Fruit fly (Drosophila melanogaster): ENCODE results near the gene CG3862.
A peak's percentile ranks its signal among the peaks of the same experiment; 100 is the strongest.

The CG3862 gene

DNA sequence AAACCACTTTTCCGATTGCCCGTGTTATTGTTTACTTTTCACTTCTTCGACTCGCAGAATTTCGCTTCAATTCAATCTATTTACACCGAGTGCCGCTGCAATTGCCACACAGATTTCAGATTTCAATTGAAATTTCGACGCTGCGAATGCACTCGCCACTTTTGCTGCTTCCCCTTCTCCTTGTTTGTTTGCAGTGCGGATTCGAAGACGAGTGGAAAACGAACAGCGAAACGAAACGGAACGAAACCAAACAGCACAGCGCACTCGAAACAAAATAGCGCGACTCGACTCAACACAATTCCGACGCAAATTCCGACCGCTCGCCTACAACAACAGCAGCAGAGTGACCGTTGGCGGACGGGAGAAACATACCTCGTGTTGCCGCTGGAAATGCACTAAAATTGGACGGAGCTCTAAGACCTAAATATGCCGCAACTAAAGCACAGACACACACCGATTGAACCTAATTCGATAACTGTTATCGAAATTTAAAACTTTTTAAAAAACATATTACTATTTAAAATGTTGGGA lies 25.1 kb upstream of the CG3862 start, which contains the start of gene drongo:
Gene drongo, minus strand, starts transcription at position 345 of the 531 bp plus-strand sequence.
- TF ChIP-seq CG10348 (GFP tag; IDR thresholded peaks at IDR 0.05) (no peak), CG13204 (GFP tag; optimal IDR thresholded peaks at IDR 0.05) (peak; percentile 48), CG9948 (tag; optimal IDR thresholded peaks at IDR 0.05) (no peak), EcR (GFP tag; optimal IDR thresholded peaks at IDR 0.05) (peak; percentile 53), CG4496 (GFP tag; IDR thresholded peaks at IDR 0.05) (peak; percentile 74), CG17806 (tag; optimal IDR thresholded peaks at IDR 0.05) (no peak), fd96Ca (GFP tag; IDR thresholded peaks at IDR 0.05) (no peak; the same call in 2 of the 3 replicates), Pif1A (GFP tag; optimal IDR thresholded peaks at IDR 0.05) (no peak), gl (tag; optimal IDR thresholded peaks at IDR 0.05) (peak; percentile 13), CG8301 (tag; optimal IDR thresholded peaks at IDR 0.05) (no peak), Ets98B (GFP tag; IDR thresholded peaks at IDR 0.05) (peak; percentile 64; the same call in 1 of the 2 replicates), Pif1B (GFP tag; optimal IDR thresholded peaks at IDR 0.05) (no peak), CG15710 (tag; optimal IDR thresholded peaks at IDR 0.05) (peak; percentile 7), D1 (tag; optimal IDR thresholded peaks at IDR 0.05) (no peak), Snoo (tag; optimal IDR thresholded peaks at IDR 0.05) (peak; percentile 14), CG8159 (tag; optimal IDR thresholded peaks at IDR 0.05) (peak; percentile 7), CG12605 (GFP tag; IDR thresholded peaks at IDR 0.05) (peak; percentile 77), rn (GFP tag; IDR thresholded peaks at IDR 0.05) (no peak), CG32121 (GFP tag; IDR thresholded peaks at IDR 0.05) (peak; percentile 16; the same call in 1 of the 2 replicates), CG34367 (tag; optimal IDR thresholded peaks at IDR 0.05) (no peak), CG14655 (GFP tag; optimal IDR thresholded peaks at IDR 0.05) (no peak)

DNA sequence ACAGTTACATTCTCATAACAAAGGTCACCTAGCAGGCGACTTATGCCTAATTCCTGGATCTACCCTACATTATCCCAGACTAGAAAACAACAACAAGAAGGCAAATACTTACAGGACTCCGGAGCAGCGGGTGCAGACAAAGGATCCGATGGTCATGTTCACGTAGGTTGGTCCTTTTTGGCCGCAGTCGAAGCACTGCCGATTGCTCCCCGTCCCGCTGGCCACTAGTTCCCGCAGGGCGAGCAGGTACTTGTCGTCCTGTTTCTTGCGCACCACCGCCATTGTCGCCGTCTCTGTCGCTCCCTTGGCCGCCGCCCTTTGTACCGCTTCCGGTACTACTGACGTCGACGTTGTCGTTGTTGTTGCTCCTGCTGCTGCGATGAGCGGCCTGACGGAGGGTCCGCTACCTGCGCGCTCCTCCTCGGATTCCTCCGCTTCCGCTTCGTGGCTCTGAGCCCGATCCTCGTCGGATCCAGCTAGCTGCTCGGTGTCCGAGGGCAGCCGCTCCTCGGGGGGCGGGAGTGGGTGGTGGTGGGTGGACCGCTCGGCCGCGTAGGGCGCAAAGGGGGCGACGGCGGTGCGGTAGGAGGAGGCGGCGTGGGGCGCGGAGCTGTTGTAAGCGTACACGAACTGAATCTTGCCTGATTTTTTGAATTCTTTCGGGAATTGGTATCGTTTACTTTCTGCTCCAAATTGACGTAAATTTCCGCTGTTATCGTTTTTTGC lies 24.3 kb upstream of the CG3862 start:
- TF ChIP-seq Pif1B (GFP tag; optimal IDR thresholded peaks at IDR 0.05) (no peak), CG13204 (GFP tag; optimal IDR thresholded peaks at IDR 0.05) (peak; percentile 68)

DNA sequence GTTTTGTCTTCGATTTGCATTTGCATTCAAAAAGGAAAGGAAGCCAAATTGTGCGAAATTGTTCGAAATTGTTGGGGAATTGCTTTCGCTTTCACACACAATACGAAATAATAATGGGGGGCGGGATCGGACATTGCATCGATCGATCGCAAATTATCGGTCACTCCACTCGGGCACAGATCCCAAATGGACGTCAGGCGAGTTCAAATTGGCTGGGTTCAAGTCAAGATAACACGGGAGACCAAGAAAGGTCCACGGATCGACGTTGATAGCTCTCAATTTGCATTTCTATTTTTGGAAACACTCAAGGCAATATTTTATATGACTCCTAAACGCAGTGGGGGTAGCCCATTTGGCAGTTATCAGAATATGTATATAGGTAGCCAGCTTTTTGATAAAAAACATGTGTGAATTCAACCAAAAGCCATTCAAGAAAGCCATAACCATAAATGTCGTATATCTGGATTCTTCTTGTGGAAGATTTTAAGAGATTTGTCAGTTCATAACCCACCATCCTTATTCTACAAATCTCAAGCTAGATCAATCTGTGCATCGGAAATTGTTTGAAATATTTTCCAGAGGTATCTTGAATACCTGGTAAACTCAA lies 23.6 kb upstream of the CG3862 start:
- TF ChIP-seq EcR (GFP tag; optimal IDR thresholded peaks at IDR 0.05) (peak; percentile 43), CG9948 (tag; optimal IDR thresholded peaks at IDR 0.05) (no peak)

DNA sequence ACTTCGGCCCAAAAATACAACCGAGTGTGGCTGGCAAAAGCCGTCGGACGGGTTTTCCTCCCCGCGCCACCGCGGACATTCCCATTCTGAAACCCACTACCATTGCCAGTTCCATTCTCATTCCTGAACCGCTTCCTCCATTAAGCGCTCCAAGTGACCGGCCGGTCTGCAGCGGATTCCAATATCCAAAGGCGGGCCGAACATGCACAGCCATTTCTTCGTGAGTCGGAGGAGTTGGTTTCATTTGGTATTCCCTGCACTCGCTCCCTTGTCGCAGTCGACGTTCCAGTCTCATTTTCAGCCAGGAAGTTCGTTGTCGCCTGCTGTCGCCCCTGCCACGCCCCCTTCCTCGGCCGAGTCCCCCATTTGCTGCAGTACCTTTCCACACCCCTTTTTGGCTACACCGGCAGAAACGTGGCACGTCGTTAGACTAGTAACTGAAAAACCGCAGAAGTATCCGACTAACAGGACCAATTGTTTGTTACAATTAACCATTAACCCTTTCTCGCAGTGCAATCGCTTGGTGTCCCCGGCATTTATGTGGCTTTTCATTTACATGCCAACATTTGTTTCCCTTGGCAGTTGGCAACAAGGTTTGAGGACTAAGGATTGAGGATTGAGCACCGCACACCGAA lies 22.4 kb upstream of the CG3862 start:
- TF ChIP-seq CG14655 (GFP tag; optimal IDR thresholded peaks at IDR 0.05) (peak; percentile 78), CG34367 (tag; optimal IDR thresholded peaks at IDR 0.05) (peak; percentile 54), Pif1A (GFP tag; optimal IDR thresholded peaks at IDR 0.05) (peak; percentile 79), CG9948 (tag; optimal IDR thresholded peaks at IDR 0.05) (peak; percentile 63), CG8159 (tag; optimal IDR thresholded peaks at IDR 0.05) (peak; percentile 72), CG8301 (tag; optimal IDR thresholded peaks at IDR 0.05) (peak; percentile 55), CG10348 (GFP tag; IDR thresholded peaks at IDR 0.05) (no peak), CG17806 (tag; optimal IDR thresholded peaks at IDR 0.05) (peak; percentile 71), Snoo (tag; optimal IDR thresholded peaks at IDR 0.05) (peak; percentile 80), D1 (tag; optimal IDR thresholded peaks at IDR 0.05) (no peak), Ets98B (GFP tag; IDR thresholded peaks at IDR 0.05) (peak; percentile 51), CG15710 (tag; optimal IDR thresholded peaks at IDR 0.05) (peak; percentile 61), CG12605 (GFP tag; IDR thresholded peaks at IDR 0.05) (peak; percentile 42), fd96Ca (GFP tag; IDR thresholded peaks at IDR 0.05) (peak; percentile 46; the same call in 1 of the 3 replicates), CG32121 (GFP tag; IDR thresholded peaks at IDR 0.05) (no peak; the same call in 1 of the 2 replicates), gl (tag; optimal IDR thresholded peaks at IDR 0.05) (peak; percentile 78), Pif1B (GFP tag; optimal IDR thresholded peaks at IDR 0.05) (peak; percentile 75), CG4496 (GFP tag; IDR thresholded peaks at IDR 0.05) (peak; percentile 77), EcR (GFP tag; optimal IDR thresholded peaks at IDR 0.05) (peak; percentile 80), CG13204 (GFP tag; optimal IDR thresholded peaks at IDR 0.05) (peak; percentile 90), rn (GFP tag; IDR thresholded peaks at IDR 0.05) (0 out of 2 replicates have a peak, but pooled peaks have one; percentile 27)

DNA sequence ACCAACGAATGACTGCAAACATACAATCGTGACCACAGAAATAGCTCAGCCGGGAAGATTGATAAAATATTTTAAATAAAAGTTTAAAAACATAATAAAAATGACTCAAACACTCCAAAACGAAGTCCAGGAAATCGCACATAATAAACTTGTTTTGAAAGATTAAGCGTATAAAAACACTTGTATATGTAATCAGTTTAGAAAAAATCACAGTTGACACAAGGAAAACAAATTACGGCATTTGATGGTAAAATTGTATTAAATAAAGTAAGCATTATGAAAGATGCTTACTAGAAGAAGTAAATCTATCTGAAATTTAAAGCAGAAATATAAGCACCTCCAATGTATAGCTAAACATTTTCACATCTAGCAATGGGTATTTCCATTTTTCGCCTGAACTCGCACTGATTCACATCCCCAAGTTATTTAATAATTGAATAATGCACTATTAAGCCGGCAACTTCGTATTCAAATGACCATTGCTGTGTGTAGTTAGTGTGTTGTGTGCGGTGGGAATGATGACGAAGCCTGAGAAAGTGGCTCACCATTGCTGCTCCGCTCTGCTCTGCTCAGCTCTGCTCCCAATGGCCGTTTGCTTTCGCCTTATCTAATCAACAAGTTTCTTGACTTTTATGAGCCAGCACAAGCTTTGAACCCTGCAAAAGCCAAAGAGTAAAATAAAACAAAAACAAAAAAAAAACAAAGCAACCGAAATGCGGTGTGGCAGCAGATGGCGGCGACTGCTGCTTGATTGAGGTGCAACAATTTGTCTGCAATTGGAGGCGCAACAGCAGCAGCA lies 21.7 kb upstream of the CG3862 start:
- TF ChIP-seq Pif1B (GFP tag; optimal IDR thresholded peaks at IDR 0.05) (peak; percentile 40), CG8159 (tag; optimal IDR thresholded peaks at IDR 0.05) (peak; percentile 49), CG15710 (tag; optimal IDR thresholded peaks at IDR 0.05) (peak; percentile 45), Ets98B (GFP tag; IDR thresholded peaks at IDR 0.05) (no peak; the same call in 1 of the 2 replicates), CG9948 (tag; optimal IDR thresholded peaks at IDR 0.05) (peak; percentile 42), CG34367 (tag; optimal IDR thresholded peaks at IDR 0.05) (no peak), CG10348 (GFP tag; IDR thresholded peaks at IDR 0.05) (no peak), CG13204 (GFP tag; optimal IDR thresholded peaks at IDR 0.05) (no peak), EcR (GFP tag; optimal IDR thresholded peaks at IDR 0.05) (no peak), CG12605 (GFP tag; IDR thresholded peaks at IDR 0.05) (peak; percentile 53; the same call in 1 of the 2 replicates), CG32121 (GFP tag; IDR thresholded peaks at IDR 0.05) (no peak), rn (GFP tag; IDR thresholded peaks at IDR 0.05) (no peak), CG17806 (tag; optimal IDR thresholded peaks at IDR 0.05) (peak; percentile 34), Snoo (tag; optimal IDR thresholded peaks at IDR 0.05) (peak; percentile 28), fd96Ca (GFP tag; IDR thresholded peaks at IDR 0.05) (no peak), CG14655 (GFP tag; optimal IDR thresholded peaks at IDR 0.05) (peak; percentile 83), CG8301 (tag; optimal IDR thresholded peaks at IDR 0.05) (peak; percentile 67), Pif1A (GFP tag; optimal IDR thresholded peaks at IDR 0.05) (peak; percentile 41), D1 (tag; optimal IDR thresholded peaks at IDR 0.05) (no peak), gl (tag; optimal IDR thresholded peaks at IDR 0.05) (no peak), CG4496 (GFP tag; IDR thresholded peaks at IDR 0.05) (peak; percentile 38; the same call in 2 of the 3 replicates)

Data from whole organism, pupa.